Fruit fly (Drosophila melanogaster) whole organism, pupa: ENCODE results near the gene kat-60L1.

ENCODE experiments used
- CG10348 ChIP-seq: fragments of 200-800 bp; sonication (Bioruptor generic); IDR thresholded peaks from 2 replicates; pipeline ENCODE4 v1.3.6; 2022; ENCODE audit warnings: missing biosample characterization, missing genetic modification characterization
- CG12605 ChIP-seq: fragments of 200-800 bp; sonication (Bioruptor generic); IDR thresholded peaks from 2 replicates; pipeline ENCODE4 v1.3.6; 2022; ENCODE audit warnings: missing biosample characterization, missing genetic modification characterization
- CG13204 ChIP-seq: fragments of 200-800 bp; sonication (Bioruptor generic); optimal IDR thresholded peaks from 2 replicates; lab custom pipeline; 2018; ENCODE audit warnings: missing biosample characterization, mild to moderate bottlenecking, missing genetic modification characterization, moderate library complexity
- CG14655 ChIP-seq: fragments of 200-800 bp; sonication (Bioruptor generic); optimal IDR thresholded peaks from 3 replicates; lab custom pipeline; 2017; ENCODE audit warnings: mild to moderate bottlenecking, missing biosample characterization, missing genetic modification reagents, missing genetic modification characterization
- CG15710 ChIP-seq: fragments of 200-800 bp; sonication (Bioruptor generic); optimal IDR thresholded peaks from 2 replicates; lab custom pipeline; 2018; ENCODE audit warnings: missing biosample characterization, mild to moderate bottlenecking, missing genetic modification characterization, moderate library complexity
- CG17806 ChIP-seq: fragments of 200-800 bp; sonication (Bioruptor generic); optimal IDR thresholded peaks from 2 replicates; lab custom pipeline; 2018; ENCODE audit warnings: missing biosample characterization, mild to moderate bottlenecking, missing genetic modification characterization, moderate library complexity
- CG32121 ChIP-seq: fragments of 200-800 bp; sonication (Bioruptor generic); IDR thresholded peaks from 2 replicates; pipeline ENCODE4 v1.3.6; 2022; ENCODE audit warnings: missing biosample characterization, missing genetic modification characterization
- CG34367 ChIP-seq: fragments of 200-800 bp; sonication (Bioruptor generic); optimal IDR thresholded peaks from 2 replicates; lab custom pipeline; 2018; ENCODE audit warnings: missing biosample characterization, mild to moderate bottlenecking, missing genetic modification characterization
- CG4496 ChIP-seq: fragments of 200-800 bp; sonication (Bioruptor generic); IDR thresholded peaks from 3 replicates; pipeline ENCODE4 v1.3.6; 2022; ENCODE audit warnings: missing biosample characterization, missing genetic modification characterization
- CG8159 ChIP-seq: fragments of 200-800 bp; sonication (Bioruptor generic); optimal IDR thresholded peaks from 3 replicates; lab custom pipeline; 2018; ENCODE audit warnings: missing biosample characterization, mild to moderate bottlenecking, missing genetic modification characterization, moderate library complexity
- CG8301 ChIP-seq: fragments of 200-800 bp; sonication (Bioruptor generic); optimal IDR thresholded peaks from 2 replicates; lab custom pipeline; 2018; ENCODE audit warnings: missing biosample characterization, mild to moderate bottlenecking, missing genetic modification characterization
- CG9948 ChIP-seq: fragments of 200-800 bp; sonication (Bioruptor generic); optimal IDR thresholded peaks from 2 replicates; lab custom pipeline; 2018; ENCODE audit warnings: missing biosample characterization, mild to moderate bottlenecking, missing genetic modification characterization, moderate library complexity
- D1 ChIP-seq: fragments of 200-800 bp; sonication (Bioruptor generic); optimal IDR thresholded peaks from 2 replicates; lab custom pipeline; 2018; ENCODE audit warnings: missing biosample characterization, mild to moderate bottlenecking, missing genetic modification characterization, moderate library complexity
- EcR ChIP-seq: fragments of 200-800 bp; sonication (Bioruptor generic); optimal IDR thresholded peaks from 3 replicates; lab custom pipeline; 2019; ENCODE audit warnings: missing biosample characterization, missing genetic modification characterization, mild to moderate bottlenecking, moderate library complexity, missing genetic modification reagents
- Ets98B ChIP-seq: fragments of 200-800 bp; sonication (Bioruptor generic); IDR thresholded peaks from 2 replicates; pipeline ENCODE4 v1.3.6; 2022; ENCODE audit warnings: missing biosample characterization, missing genetic modification characterization
- Pif1A ChIP-seq: fragments of 200-800 bp; sonication (Bioruptor generic); optimal IDR thresholded peaks from 3 replicates; lab custom pipeline; 2016; ENCODE audit warnings: missing biosample characterization, missing genetic modification characterization
- Pif1B ChIP-seq: fragments of 200-800 bp; sonication (Bioruptor generic); optimal IDR thresholded peaks from 3 replicates; lab custom pipeline; 2016; ENCODE audit warnings: missing biosample characterization, missing genetic modification characterization
- Snoo ChIP-seq: fragments of 200-800 bp; sonication (Bioruptor generic); optimal IDR thresholded peaks from 3 replicates; lab custom pipeline; 2017; ENCODE audit warnings: missing biosample characterization, mild to moderate bottlenecking, missing genetic modification characterization, inconsistent platforms
- fd96Ca ChIP-seq: fragments of 200-800 bp; sonication (Bioruptor generic); IDR thresholded peaks from 3 replicates; pipeline ENCODE4 v1.3.6; 2022; ENCODE audit warnings: missing biosample characterization, missing genetic modification characterization
- gl ChIP-seq: fragments of 200-800 bp; sonication (Bioruptor generic); optimal IDR thresholded peaks from 2 replicates; lab custom pipeline; 2018; ENCODE audit warnings: missing biosample characterization, mild to moderate bottlenecking, missing genetic modification characterization
- rn ChIP-seq: fragments of 200-800 bp; sonication (Bioruptor generic); IDR thresholded peaks from 2 replicates; pipeline ENCODE4 v1.3.6; 2022; ENCODE audit warnings: missing biosample characterization, missing genetic modification characterization

Gene kat-60L1

dm6 chr3R:5781462-5781861 lies at the start of gene kat-60L1:
kat-60L1 (plus strand) TSS chr3R:5781762.
- TF ChIP-seq CG34367 (tag; lab: Kevin White, UChicago), result no peak
- no peak for TF ChIP-seq CG9948 (tag; lab: Kevin White, UChicago)
- no peak for TF ChIP-seq Ets98B (GFP tag; lab: Robert Waterston, UW)
- TF ChIP-seq CG14655 (GFP tag; lab: Kevin White, UChicago), result no peak
- TF ChIP-seq D1 (tag; lab: Kevin White, UChicago), result no peak
- no peak for TF ChIP-seq CG4496 (GFP tag; lab: Robert Waterston, UW)
- no peak for TF ChIP-seq Pif1A (GFP tag; lab: Kevin White, UChicago)
- no peak for TF ChIP-seq Pif1B (GFP tag; lab: Kevin White, UChicago)
- TF ChIP-seq CG8301 (tag; lab: Kevin White, UChicago), result no peak
- TF ChIP-seq CG10348 (GFP tag; lab: Robert Waterston, UW), result no peak
- TF ChIP-seq CG13204 (GFP tag; lab: Kevin White, UChicago), result no peak
- TF ChIP-seq CG8159 (tag; lab: Kevin White, UChicago), result no peak
- TF ChIP-seq, all 21 proteins: peak for 0

- TF ChIP-seq CG17806, result no peak
- no peak for TF ChIP-seq CG14655 (GFP tag; lab: Kevin White, UChicago)
- TF ChIP-seq CG13204 (GFP tag; lab: Kevin White, UChicago), result no peak
- TF ChIP-seq CG9948 (tag; lab: Kevin White, UChicago), result no peak
- TF ChIP-seq CG4496 (GFP tag; lab: Robert Waterston, UW), result no peak
- TF ChIP-seq gl (tag; lab: Kevin White, UChicago), result no peak
- no peak for TF ChIP-seq CG32121 (GFP tag; lab: Robert Waterston, UW)
Observed at dm6 chr3R:5733181-5733580, 48.4 kb upstream of the kat-60L1 start, which contains the start of gene CG1239. CG1239 (plus strand) TSS chr3R:5733513.

- peak; percentile 76 for TF ChIP-seq CG8301 (tag; lab: Kevin White, UChicago)
- TF ChIP-seq CG4496 (GFP tag; lab: Robert Waterston, UW), result no peak; the same call in 1 of the 3 replicates
- peak; percentile 77 for TF ChIP-seq CG34367 (tag; lab: Kevin White, UChicago)
- TF ChIP-seq EcR (GFP tag; lab: Kevin White, UChicago), result peak; percentile 7
- peak; percentile 70 for TF ChIP-seq CG32121 (GFP tag; lab: Robert Waterston, UW)
- TF ChIP-seq Pif1B (GFP tag; lab: Kevin White, UChicago), result peak; percentile 76
- TF ChIP-seq CG12605 (GFP tag; lab: Robert Waterston, UW), result no peak
- TF ChIP-seq CG15710, result peak; percentile 86
- no peak for TF ChIP-seq CG14655 (GFP tag; lab: Kevin White, UChicago)
- TF ChIP-seq Snoo (tag; lab: Kevin White, UChicago), result peak; percentile 86
- peak; percentile 43; the same call in 1 of the 2 replicates for TF ChIP-seq rn
- TF ChIP-seq CG10348 (GFP tag; lab: Robert Waterston, UW), result no peak
- TF ChIP-seq CG8159 (tag; lab: Kevin White, UChicago), result peak; percentile 88
- TF ChIP-seq D1 (tag; lab: Kevin White, UChicago), result no peak
- TF ChIP-seq gl (tag; lab: Kevin White, UChicago), result no peak
- TF ChIP-seq Ets98B (GFP tag; lab: Robert Waterston, UW), result peak; percentile 61
- peak; percentile 85 for TF ChIP-seq CG9948 (tag; lab: Kevin White, UChicago)
- no peak for TF ChIP-seq Pif1A (GFP tag; lab: Kevin White, UChicago)
- no peak for TF ChIP-seq fd96Ca (GFP tag; lab: Robert Waterston, UW)
- peak; percentile 78 for TF ChIP-seq CG17806
Observed at dm6 chr3R:5736305-5736869, 45.2 kb upstream of the kat-60L1 start, which contains the start of the genes CG2100 and CG1236. CG2100 (minus strand) TSS chr3R:5736355. CG1236 (plus strand) TSS chr3R:5736748.

DNA sequence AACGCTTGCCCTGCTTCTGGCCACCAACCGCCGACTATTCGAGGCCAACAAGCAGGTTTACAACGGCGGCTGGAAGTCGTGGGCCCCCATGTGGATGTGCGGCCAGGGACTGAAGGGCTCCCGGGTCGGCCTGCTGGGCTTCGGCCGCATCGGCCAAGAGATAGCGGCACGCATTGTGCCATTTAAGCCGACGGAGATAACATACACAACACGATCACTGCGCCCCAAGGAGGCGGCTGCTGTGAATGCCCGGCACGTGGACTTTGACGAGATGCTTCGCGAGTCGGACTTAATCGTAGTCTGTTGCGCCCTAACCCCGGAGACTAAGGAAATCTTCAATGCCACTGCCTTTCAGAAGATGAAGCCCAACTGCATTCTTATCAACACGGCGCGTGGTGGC lies 44.3 kb upstream of the kat-60L1 start:
- TF ChIP-seq EcR (GFP tag; lab: Kevin White, UChicago), result peak; percentile 57
- TF ChIP-seq CG15710, result no peak
- no peak for TF ChIP-seq Pif1B (GFP tag; lab: Kevin White, UChicago)
- TF ChIP-seq Ets98B (GFP tag; lab: Robert Waterston, UW), result peak; percentile 23; the same call in 1 of the 2 replicates
- TF ChIP-seq Pif1A (GFP tag; lab: Kevin White, UChicago), result no peak
- TF ChIP-seq rn, result no peak
- TF ChIP-seq gl (tag; lab: Kevin White, UChicago), result peak; percentile 49

dm6 chr3R:5742278-5743196 lies 39.0 kb upstream of the kat-60L1 start, which contains the start of the genes Sym and Madm:
Sym (minus strand) TSS chr3R:5742476.
Madm (plus strand) TSS chr3R:5742510.
- no peak for TF ChIP-seq CG8301 (tag; lab: Kevin White, UChicago)
- no peak for TF ChIP-seq Pif1B (GFP tag; lab: Kevin White, UChicago)
- no peak for TF ChIP-seq CG13204 (GFP tag; lab: Kevin White, UChicago)
- no peak for TF ChIP-seq Ets98B (GFP tag; lab: Robert Waterston, UW)
- no peak for TF ChIP-seq CG14655 (GFP tag; lab: Kevin White, UChicago)
- TF ChIP-seq CG15710, result no peak
- TF ChIP-seq CG34367 (tag; lab: Kevin White, UChicago), result no peak
- no peak for TF ChIP-seq Pif1A (GFP tag; lab: Kevin White, UChicago)
- TF ChIP-seq CG4496 (GFP tag; lab: Robert Waterston, UW), result no peak
- TF ChIP-seq fd96Ca (GFP tag; lab: Robert Waterston, UW), result no peak
- no peak for TF ChIP-seq EcR (GFP tag; lab: Kevin White, UChicago)
- TF ChIP-seq D1 (tag; lab: Kevin White, UChicago), result no peak
- no peak for TF ChIP-seq CG17806
- TF ChIP-seq CG32121 (GFP tag; lab: Robert Waterston, UW), result no peak
- TF ChIP-seq CG10348 (GFP tag; lab: Robert Waterston, UW), result no peak
- no peak for TF ChIP-seq Snoo (tag; lab: Kevin White, UChicago)
- no peak for TF ChIP-seq gl (tag; lab: Kevin White, UChicago)
- no peak for TF ChIP-seq CG12605 (GFP tag; lab: Robert Waterston, UW)
